Comparison of ENCODE assay signal across 1 fruit fly cellular context in genomic region chr2L:478749-479482, dm6.
TF ChIP-seq lines count a peak whose summit lies in the region.

No protein-coding gene starts in this region.

TF ChIP-seq in whole organism, embryonic, 481 proteins besides CTCF, POLR2A, EP300 and RAD21 (continued from another document and continues in another):
- TF ChIP-seq tna (GFP tag; IDR thresholded peaks at IDR 0.05; lab: Robert Waterston, UW; ENCODE audit: partially characterized antibody) (no peak), h (optimal IDR thresholded peaks at IDR 0.05; lab: Kevin White, UChicago) (no peak), ase (GFP tag; IDR thresholded peaks at IDR 0.05; lab: Robert Waterston, UW) (no peak), gcm (GFP tag; optimal IDR thresholded peaks at IDR 0.05; lab: Kevin White, UChicago) (peak; percentile 40), sc (optimal IDR thresholded peaks at IDR 0.05; lab: Kevin White, UChicago) (no peak), sc (GFP tag; optimal IDR thresholded peaks at IDR 0.05; lab: Kevin White, UChicago) (no peak), CG9727 (GFP tag; optimal IDR thresholded peaks at IDR 0.05; lab: Kevin White, UChicago) (peak; percentile 11), Bteb2 (GFP tag; optimal IDR thresholded peaks at IDR 0.05; lab: Kevin White, UChicago) (no peak), disco-r (GFP tag; optimal IDR thresholded peaks at IDR 0.05; lab: Kevin White, UChicago) (no peak), ci (GFP tag; IDR thresholded peaks at IDR 0.05; lab: Robert Waterston, UW) (no peak), Gug (GFP tag; IDR thresholded peaks at IDR 0.05; lab: Robert Waterston, UW) (no peak), Awh (GFP tag; IDR thresholded peaks at IDR 0.05; lab: Robert Waterston, UW) (no peak), CG16779 (GFP tag; IDR thresholded peaks at IDR 0.05; lab: Robert Waterston, UW) (no peak), trem (tag; optimal IDR thresholded peaks at IDR 0.05; lab: Kevin White, UChicago) (peak; percentile 26), Hmr (GFP tag; optimal IDR thresholded peaks at IDR 0.05; lab: Kevin White, UChicago) (peak; percentile 61), CG10565 (GFP tag; optimal IDR thresholded peaks at IDR 0.05; lab: Kevin White, UChicago) (no peak), CG31365 (tag; optimal IDR thresholded peaks at IDR 0.05; lab: Kevin White, UChicago) (peak; percentile 56), Chrac-16 (GFP tag; optimal IDR thresholded peaks at IDR 0.05; lab: Kevin White, UChicago) (no peak), CG11456 (GFP tag; IDR thresholded peaks at IDR 0.05; lab: Robert Waterston, UW) (no peak), CG12391 (tag; optimal IDR thresholded peaks at IDR 0.05; lab: Kevin White, UChicago) (peak; percentile 15), run (tag; optimal IDR thresholded peaks at IDR 0.05; lab: Kevin White, UChicago) (no peak), Drgx (GFP tag; IDR thresholded peaks at IDR 0.05; lab: Robert Waterston, UW) (no peak), CG8924 (tag; optimal IDR thresholded peaks at IDR 0.05; lab: Kevin White, UChicago) (peak; percentile 8), Aef1 (GFP tag; IDR thresholded peaks at IDR 0.05; lab: Robert Waterston, UW) (no peak), CG12071 (GFP tag; optimal IDR thresholded peaks at IDR 0.05; lab: Kevin White, UChicago) (peak; percentile 38), CG11723 (GFP tag; optimal IDR thresholded peaks at IDR 0.05; lab: Kevin White, UChicago) (peak; percentile 42), ac (GFP tag; optimal IDR thresholded peaks at IDR 0.05; lab: Kevin White, UChicago) (no peak), CG6683 (GFP tag; optimal IDR thresholded peaks at IDR 0.05; lab: Kevin White, UChicago) (peak; percentile 20), CG11560 (tag; IDR thresholded peaks at IDR 0.05; lab: Robert Waterston, UW) (no peak), gsb-n (tag; optimal IDR thresholded peaks at IDR 0.05; lab: Kevin White, UChicago) (no peak), CG12769 (tag; optimal IDR thresholded peaks at IDR 0.05; lab: Kevin White, UChicago) (peak; percentile 72), en (GFP tag; optimal IDR thresholded peaks at IDR 0.05; lab: Kevin White, UChicago) (no peak), CG12219 (GFP tag; optimal IDR thresholded peaks at IDR 0.05; lab: Kevin White, UChicago) (peak; percentile 16), HHEX (GFP tag; optimal IDR thresholded peaks at IDR 0.05; lab: Kevin White, UChicago) (peak; percentile 68), odd (GFP tag; optimal IDR thresholded peaks at IDR 0.05; lab: Kevin White, UChicago) (peak; percentile 15), Elba2 (GFP tag; optimal IDR thresholded peaks at IDR 0.05; lab: Kevin White, UChicago) (peak; percentile 89), CG15269 (tag; optimal IDR thresholded peaks at IDR 0.05; lab: Kevin White, UChicago) (peak; percentile 66), jigr1 (GFP tag; IDR thresholded peaks at IDR 0.05; lab: Robert Waterston, UW) (no peak), Side (GFP tag; optimal IDR thresholded peaks at IDR 0.05; lab: Kevin White, UChicago) (peak; percentile 54), Lpt (GFP tag; optimal IDR thresholded peaks at IDR 0.05; lab: Kevin White, UChicago) (no peak), exex (tag; optimal IDR thresholded peaks at IDR 0.05; lab: Kevin White, UChicago) (peak; percentile 5), CG4424 (GFP tag; optimal IDR thresholded peaks at IDR 0.05; lab: Kevin White, UChicago) (peak; percentile 3), Mad (GFP tag; optimal IDR thresholded peaks at IDR 0.05; lab: Kevin White, UChicago) (peak; percentile 1), Nf-YC (tag; optimal IDR thresholded peaks at IDR 0.05; lab: Kevin White, UChicago) (peak; percentile 65), vfl (GFP tag; optimal IDR thresholded peaks at IDR 0.05; lab: Kevin White, UChicago) (no peak), Fer3 (tag; optimal IDR thresholded peaks at IDR 0.05; lab: Kevin White, UChicago) (peak; percentile 24), yki (optimal IDR thresholded peaks at IDR 0.05; lab: Kevin White, UChicago) (no peak), CG10543 (GFP tag; optimal IDR thresholded peaks at IDR 0.05; lab: Kevin White, UChicago) (peak; percentile 96), CG8359 (GFP tag; optimal IDR thresholded peaks at IDR 0.05; lab: Kevin White, UChicago; ENCODE audit: borderline replicate concordance) (no peak), Scr (GFP tag; IDR thresholded peaks at IDR 0.05; lab: Robert Waterston, UW; ENCODE audit: partially characterized antibody) (no peak), CG13624 (GFP tag; optimal IDR thresholded peaks at IDR 0.05; lab: Kevin White, UChicago) (peak; percentile 41), Dad (GFP tag; optimal IDR thresholded peaks at IDR 0.05; lab: Kevin White, UChicago) (peak; percentile 42), Nf-YA (GFP tag; IDR thresholded peaks at IDR 0.05; lab: Robert Waterston, UW) (no peak), MTF-1 (GFP tag; optimal IDR thresholded peaks at IDR 0.05; lab: Kevin White, UChicago; ENCODE audit: borderline replicate concordance) (peak; percentile 26), CG8290 (GFP tag; optimal IDR thresholded peaks at IDR 0.05; lab: Kevin White, UChicago) (peak; percentile 41), CG8290 (tag; optimal IDR thresholded peaks at IDR 0.05; lab: Kevin White, UChicago) (peak; percentile 47 to 95), gro (GFP tag; optimal IDR thresholded peaks at IDR 0.05; lab: Kevin White, UChicago) (peak; percentile 37), CG6765 (GFP tag; optimal IDR thresholded peaks at IDR 0.05; lab: Kevin White, UChicago) (peak; percentile 54), repo (GFP tag; optimal IDR thresholded peaks at IDR 0.05; lab: Kevin White, UChicago) (peak; percentile 3), fd102C (GFP tag; optimal IDR thresholded peaks at IDR 0.05; lab: Kevin White, UChicago) (no peak), CG4854 (GFP tag; optimal IDR thresholded peaks at IDR 0.05; lab: Kevin White, UChicago) (no peak), wek (GFP tag; optimal IDR thresholded peaks at IDR 0.05; lab: Kevin White, UChicago) (peak; percentile 26), Max (GFP tag; optimal IDR thresholded peaks at IDR 0.05; lab: Kevin White, UChicago) (peak; percentile 59), CG12744 (GFP tag; optimal IDR thresholded peaks at IDR 0.05; lab: Kevin White, UChicago) (peak; percentile 0), ftz-f1 (GFP tag; optimal IDR thresholded peaks at IDR 0.05; lab: Kevin White, UChicago) (peak; percentile 79), CG17359 (tag; optimal IDR thresholded peaks at IDR 0.05; lab: Kevin White, UChicago) (peak; percentile 35), bcd (GFP tag; optimal IDR thresholded peaks at IDR 0.05; lab: Kevin White, UChicago) (peak; percentile 23), CG13296 (GFP tag; optimal IDR thresholded peaks at IDR 0.05; lab: Kevin White, UChicago) (peak; percentile 76), chn (GFP tag; optimal IDR thresholded peaks at IDR 0.05; lab: Kevin White, UChicago) (peak; percentile 70), CG13894 (tag; optimal IDR thresholded peaks at IDR 0.05; lab: Kevin White, UChicago) (peak; percentile 88), fd3F (GFP tag; optimal IDR thresholded peaks at IDR 0.05; lab: Kevin White, UChicago) (no peak), CG6813 (GFP tag; optimal IDR thresholded peaks at IDR 0.05; lab: Kevin White, UChicago) (peak; percentile 39), CG14014 (GFP tag; IDR thresholded peaks at IDR 0.05; lab: Robert Waterston, UW) (no peak), Med (GFP tag; lab: Kevin White, UChicago) (peak; percentile 91), grau (tag; optimal IDR thresholded peaks at IDR 0.05; lab: Kevin White, UChicago) (peak; percentile 25), CG5953 (GFP tag; IDR thresholded peaks at IDR 0.05; lab: Robert Waterston, UW) (no peak), Sin3A (optimal IDR thresholded peaks at IDR 0.05; lab: Kevin White, UChicago) (peak; percentile 21), Hey (tag; optimal IDR thresholded peaks at IDR 0.05; lab: Kevin White, UChicago) (peak; percentile 67), CG2678 (tag; optimal IDR thresholded peaks at IDR 0.05; lab: Kevin White, UChicago) (peak; percentile 51), salm (tag; optimal IDR thresholded peaks at IDR 0.05; lab: Kevin White, UChicago) (peak; percentile 47), CG15479 (GFP tag; optimal IDR thresholded peaks at IDR 0.05; lab: Kevin White, UChicago) (peak; percentile 20), Taf1 (GFP tag; IDR thresholded peaks at IDR 0.05; lab: Robert Waterston, UW) (no peak), toy (GFP tag; IDR thresholded peaks at IDR 0.05; lab: Robert Waterston, UW) (no peak), CG1832 (GFP tag; optimal IDR thresholded peaks at IDR 0.05; lab: Kevin White, UChicago) (peak; percentile 96), ttk (GFP tag; IDR thresholded peaks at IDR 0.05; lab: Robert Waterston, UW) (no peak), insv (GFP tag; optimal IDR thresholded peaks at IDR 0.05; lab: Kevin White, UChicago) (peak in 1 of 2 experiments; percentile 31), Hand (GFP tag; optimal IDR thresholded peaks at IDR 0.05; lab: Kevin White, UChicago) (peak; percentile 39), so (GFP tag; IDR thresholded peaks at IDR 0.05; lab: Robert Waterston, UW) (no peak), lab (GFP tag; optimal IDR thresholded peaks at IDR 0.05; lab: Kevin White, UChicago) (peak; percentile 85), CG6854 (GFP tag; optimal IDR thresholded peaks at IDR 0.05; lab: Kevin White, UChicago) (peak; percentile 53), CG33213 (GFP tag; optimal IDR thresholded peaks at IDR 0.05; lab: Kevin White, UChicago) (no peak), her (GFP tag; optimal IDR thresholded peaks at IDR 0.05; lab: Kevin White, UChicago) (no peak), CG14710 (tag; optimal IDR thresholded peaks at IDR 0.05; lab: Kevin White, UChicago) (peak; percentile 2), CG3726 (GFP tag; IDR thresholded peaks at IDR 0.05; lab: Robert Waterston, UW) (no peak), sug (tag; optimal IDR thresholded peaks at IDR 0.05; lab: Kevin White, UChicago) (peak; percentile 58), fd96Cb (tag; optimal IDR thresholded peaks at IDR 0.05; lab: Kevin White, UChicago) (no peak), Dek (tag; optimal IDR thresholded peaks at IDR 0.05; lab: Kevin White, UChicago) (peak; percentile 43), CG15696 (tag; optimal IDR thresholded peaks at IDR 0.05; lab: Kevin White, UChicago) (no peak), Bdp1 (GFP tag; optimal IDR thresholded peaks at IDR 0.05; lab: Kevin White, UChicago) (peak; percentile 1), CG14667 (GFP tag; IDR thresholded peaks at IDR 0.05; lab: Robert Waterston, UW) (no peak), CG1233 (GFP tag; optimal IDR thresholded peaks at IDR 0.05; lab: Kevin White, UChicago) (peak; percentile 47), Sry-β (GFP tag; optimal IDR thresholded peaks at IDR 0.05; lab: Kevin White, UChicago) (peak; percentile 36), Eip74EF (GFP tag; optimal IDR thresholded peaks at IDR 0.05; lab: Kevin White, UChicago) (peak in 1 of 2 experiments; percentile 68), CG42726 (GFP tag; IDR thresholded peaks at IDR 0.05; lab: Robert Waterston, UW; ENCODE audit: partially characterized antibody) (no peak), mirr (GFP tag; optimal IDR thresholded peaks at IDR 0.05; lab: Kevin White, UChicago) (peak; percentile 94), BEAF-32 (GFP tag; optimal IDR thresholded peaks at IDR 0.05; lab: Kevin White, UChicago) (peak; percentile 9), CG7963 (GFP tag; IDR thresholded peaks at IDR 0.05; lab: Robert Waterston, UW; ENCODE audit: partially characterized antibody) (no peak), pros (GFP tag; optimal IDR thresholded peaks at IDR 0.05; lab: Kevin White, UChicago) (peak; percentile 100), da (GFP tag; optimal IDR thresholded peaks at IDR 0.05; lab: Kevin White, UChicago) (peak; percentile 55), CG3281 (GFP tag; optimal IDR thresholded peaks at IDR 0.05; lab: Kevin White, UChicago) (peak; percentile 5), shn (GFP tag; optimal IDR thresholded peaks at IDR 0.05; lab: Kevin White, UChicago) (peak; percentile 40), CG15073 (GFP tag; optimal IDR thresholded peaks at IDR 0.05; lab: Kevin White, UChicago) (no peak), tin (GFP tag; optimal IDR thresholded peaks at IDR 0.05; lab: Kevin White, UChicago) (peak; percentile 6), CG7271 (tag; optimal IDR thresholded peaks at IDR 0.05; lab: Kevin White, UChicago) (no peak), ash1 (GFP tag; optimal IDR thresholded peaks at IDR 0.05; lab: Kevin White, UChicago) (peak; percentile 40), Doc2 (GFP tag; IDR thresholded peaks at IDR 0.05; lab: Robert Waterston, UW) (no peak), CG10462 (GFP tag; optimal IDR thresholded peaks at IDR 0.05; lab: Kevin White, UChicago) (no peak), bigmax (GFP tag; optimal IDR thresholded peaks at IDR 0.05; lab: Kevin White, UChicago) (no peak), hth (optimal IDR thresholded peaks at IDR 0.05; lab: Kevin White, UChicago) (no peak), gcm2 (GFP tag; optimal IDR thresholded peaks at IDR 0.05; lab: Kevin White, UChicago) (peak; percentile 31), NfI (GFP tag; optimal IDR thresholded peaks at IDR 0.05; lab: Kevin White, UChicago) (no peak), luna (GFP tag; optimal IDR thresholded peaks at IDR 0.05; lab: Kevin White, UChicago) (no peak), Asciz (GFP tag; optimal IDR thresholded peaks at IDR 0.05; lab: Kevin White, UChicago) (no peak), Oaz (GFP tag; IDR thresholded peaks at IDR 0.05; lab: Robert Waterston, UW) (no peak), CG7928 (GFP tag; optimal IDR thresholded peaks at IDR 0.05; lab: Kevin White, UChicago) (peak; percentile 16), BtbVII (GFP tag; optimal IDR thresholded peaks at IDR 0.05; lab: Kevin White, UChicago) (peak; percentile 62), CG10209 (GFP tag; optimal IDR thresholded peaks at IDR 0.05; lab: Kevin White, UChicago) (no peak), CG17568 (GFP tag; optimal IDR thresholded peaks at IDR 0.05; lab: Kevin White, UChicago) (peak; percentile 16), Deaf1 (tag; optimal IDR thresholded peaks at IDR 0.05; lab: Kevin White, UChicago) (peak; percentile 73), stwl (tag; optimal IDR thresholded peaks at IDR 0.05; lab: Kevin White, UChicago) (no peak), D19A (tag; optimal IDR thresholded peaks at IDR 0.05; lab: Kevin White, UChicago) (peak; percentile 46), CG7357 (GFP tag; IDR thresholded peaks at IDR 0.05; lab: Robert Waterston, UW) (peak; percentile 65), YL-1 (GFP tag; optimal IDR thresholded peaks at IDR 0.05; lab: Kevin White, UChicago) (peak; percentile 27), CG2120 (GFP tag; optimal IDR thresholded peaks at IDR 0.05; lab: Kevin White, UChicago) (no peak), dpn (GFP tag; optimal IDR thresholded peaks at IDR 0.05; lab: Kevin White, UChicago) (peak in 1 of 2 experiments; percentile 11), psq (GFP tag; optimal IDR thresholded peaks at IDR 0.05; lab: Kevin White, UChicago) (no peak)
